Fruit fly (Drosophila melanogaster): ENCODE results near the gene beat-IIIa.

Gene beat-IIIa

dm6 chr2L:17203833-17204232, 73.0 kb downstream of the beat-IIIa start (continued):
- TF ChIP-seq Xrp1 (GFP tag; IDR thresholded peaks at IDR 0.05) (peak; percentile 44; the same call in 1 of the 2 replicates), CG8944 (GFP tag; optimal IDR thresholded peaks at IDR 0.05) (no peak), psq (GFP tag; optimal IDR thresholded peaks at IDR 0.05) (no peak), eve (GFP tag; optimal IDR thresholded peaks at IDR 0.05) (peak in 1 of 2 experiments; percentile 40), kni (GFP tag; optimal IDR thresholded peaks at IDR 0.05) (no peak), Antp (GFP tag; optimal IDR thresholded peaks at IDR 0.05) (peak; percentile 8), CkIIα-i1 (GFP tag; IDR thresholded peaks at IDR 0.05) (no peak), Fer3 (tag; optimal IDR thresholded peaks at IDR 0.05) (peak; percentile 31), CG10321 (GFP tag; IDR thresholded peaks at IDR 0.05) (no peak), row (GFP tag; IDR thresholded peaks at IDR 0.05) (peak; percentile 57), CG14050 (GFP tag; IDR thresholded peaks at IDR 0.05) (no peak), Nf-YB (GFP tag; optimal IDR thresholded peaks at IDR 0.05) (no peak), cato (GFP tag; optimal IDR thresholded peaks at IDR 0.05; ENCODE audit: borderline replicate concordance) (no peak), phol (tag; optimal IDR thresholded peaks at IDR 0.05) (peak; percentile 6), Atf6 (GFP tag; IDR thresholded peaks at IDR 0.05) (0 out of 2 replicates have a peak, but pooled peaks have one; percentile 11), Ada2b (GFP tag; IDR thresholded peaks at IDR 0.05) (peak; percentile 49; the same call in 1 of the 2 replicates), CG17359 (tag; optimal IDR thresholded peaks at IDR 0.05) (peak; percentile 15), CG13624 (GFP tag; optimal IDR thresholded peaks at IDR 0.05) (peak; percentile 50), pb (GFP tag; optimal IDR thresholded peaks at IDR 0.05) (no peak), CG2678 (tag; optimal IDR thresholded peaks at IDR 0.05) (peak; percentile 55), NfI (GFP tag; optimal IDR thresholded peaks at IDR 0.05) (peak; percentile 12), Gug (GFP tag; IDR thresholded peaks at IDR 0.05) (0 out of 4 replicates have a peak, but pooled peaks have one; percentile 24), CG17361 (GFP tag; IDR thresholded peaks at IDR 0.05) (0 out of 3 replicates have a peak, but pooled peaks have one; percentile 23), pnt (GFP tag; optimal IDR thresholded peaks at IDR 0.05) (peak; percentile 17), CG6272 (GFP tag; IDR thresholded peaks at IDR 0.05) (no peak), slbo (GFP tag; IDR thresholded peaks at IDR 0.05) (peak; percentile 40; the same call in 1 of the 2 replicates), Dbx (GFP tag; IDR thresholded peaks at IDR 0.05) (no peak), pho (GFP tag; optimal IDR thresholded peaks at IDR 0.05) (no peak), tap (tag; optimal IDR thresholded peaks at IDR 0.05) (no peak), cad (GFP tag; optimal IDR thresholded peaks at IDR 0.05) (no peak), CG16863 (GFP tag; optimal IDR thresholded peaks at IDR 0.05) (no peak), Abd-B (GFP tag; optimal IDR thresholded peaks at IDR 0.05) (peak; percentile 14), oc (tag; optimal IDR thresholded peaks at IDR 0.05) (no peak), sim (GFP tag; IDR thresholded peaks at IDR 0.05) (no peak), Chrac-16 (GFP tag; optimal IDR thresholded peaks at IDR 0.05) (peak; percentile 22), gce (GFP tag; IDR thresholded peaks at IDR 0.05) (no peak), sens (GFP tag) (peak; percentile 81), lmd (GFP tag; IDR thresholded peaks at IDR 0.05) (peak; percentile 39), CG10654 (GFP tag; optimal IDR thresholded peaks at IDR 0.05) (no peak), CG7786 (GFP tag; optimal IDR thresholded peaks at IDR 0.05) (peak; percentile 6), peb (GFP tag; IDR thresholded peaks at IDR 0.05) (no peak), ap (GFP tag; IDR thresholded peaks at IDR 0.05) (no peak), sd (tag; optimal IDR thresholded peaks at IDR 0.05) (no peak), shn (GFP tag; optimal IDR thresholded peaks at IDR 0.05) (no peak), CG15479 (GFP tag; optimal IDR thresholded peaks at IDR 0.05) (no peak), vvl (GFP tag; IDR thresholded peaks at IDR 0.05) (0 out of 2 replicates have a peak, but pooled peaks have one; percentile 37), CG2199 (GFP tag; IDR thresholded peaks at IDR 0.05) (0 out of 3 replicates have a peak, but pooled peaks have one; percentile 52), CG17328 (GFP tag; IDR thresholded peaks at IDR 0.05) (0 out of 2 replicates have a peak, but pooled peaks have one; percentile 16), kah (GFP tag; optimal IDR thresholded peaks at IDR 0.05) (no peak), chif (GFP tag; optimal IDR thresholded peaks at IDR 0.05) (no peak), Meics (GFP tag; optimal IDR thresholded peaks at IDR 0.05) (peak; percentile 31), CG9727 (GFP tag; optimal IDR thresholded peaks at IDR 0.05) (peak; percentile 29)
